Worm (Caenorhabditis elegans) whole organism, young adult: ENCODE results near the gene end-1.

Source experiments
- D2030.7 ChIP-seq: fragments of 200-800 bp; sonication (Bioruptor generic); IDR thresholded peaks from 2 replicates; pipeline ENCODE4 v1.3.6; 2022; ENCODE audit warnings: missing genetic modification reagents, missing genetic modification characterization, missing compliant biosample characterization
- F49E8.2 ChIP-seq: sonication (generic microtip); optimal IDR thresholded peaks from 3 replicates; lab custom pipeline; 2017; ENCODE audit warnings: missing genetic modification characterization, mild to moderate bottlenecking, missing compliant biosample characterization, antibody characterized with exemption, moderate library complexity; ENCODE audit not compliant: insufficient read depth
- Y95B8A.8 ChIP-seq: fragments of 200-800 bp; sonication (Bioruptor generic); IDR thresholded peaks from 2 replicates; pipeline ENCODE4 v1.3.6; 2022; ENCODE audit warnings: missing genetic modification reagents, missing genetic modification characterization, missing compliant biosample characterization
- ama-1 ChIP-seq, 3 experiments: fragments of 150-350 bp in 1 of 3; sonication (generic microtip) in 2 of 3; optimal IDR thresholded peaks; 2 replicates each; lab custom pipeline; 2014 to 2018; ENCODE audit warnings: missing biosample characterization in 2 of 3, missing genetic modification characterization in 2 of 3, missing genetic modification reagents in 2 of 3
- ceh-91 ChIP-seq: fragments of 200-800 bp; sonication (Bioruptor generic); IDR thresholded peaks from 2 replicates; pipeline ENCODE4 v1.3.6; 2022; ENCODE audit warnings: missing genetic modification reagents, missing genetic modification characterization, missing compliant biosample characterization
- efl-1 ChIP-seq: fragments of 150-350 bp; optimal IDR thresholded peaks from 2 replicates; lab custom pipeline; 2014; ENCODE audit warnings: missing biosample characterization, missing genetic modification reagents, missing genetic modification characterization
- lin-54 ChIP-seq: fragments of 200-800 bp; sonication (Bioruptor generic); optimal IDR thresholded peaks from 2 replicates; lab custom pipeline; 2018; ENCODE audit warnings: mild to moderate bottlenecking, missing genetic modification characterization, missing compliant biosample characterization
- nfyb-1 ChIP-seq: fragments of 200-800 bp; sonication (Bioruptor generic); IDR thresholded peaks from 2 replicates; pipeline ENCODE4 v1.3.6; 2022; ENCODE audit warnings: missing genetic modification reagents, missing genetic modification characterization, missing compliant biosample characterization
- pbrm-1 ChIP-seq: fragments of 200-800 bp; sonication (Bioruptor generic); IDR thresholded peaks from 2 replicates; pipeline ENCODE4 v1.3.6; 2022; ENCODE audit warnings: missing genetic modification reagents, missing genetic modification characterization, missing compliant biosample characterization
- pha-4 ChIP-seq: fragments of 150-350 bp; sonication (generic microtip); optimal IDR thresholded peaks from 2 replicates; lab custom pipeline; 2014; ENCODE audit warnings: missing biosample characterization, missing genetic modification reagents, missing genetic modification characterization
- rcor-1 ChIP-seq: fragments of 200-800 bp; sonication (Bioruptor generic); IDR thresholded peaks from 2 replicates; pipeline ENCODE4 v1.3.6; 2022; ENCODE audit warnings: missing genetic modification reagents, missing genetic modification characterization, missing compliant biosample characterization
- unc-62 ChIP-seq: fragments of 150-350 bp; optimal IDR thresholded peaks from 2 replicates; lab custom pipeline; 2014; ENCODE audit warnings: missing biosample characterization, missing genetic modification reagents, missing genetic modification characterization

ce11 chrV:13946385-13947019, 38.4 kb upstream of the end-1 start, which contains the start of the genes srx-10 and clec-226:
- TF ChIP-seq ceh-91 (GFP tag; lab: Robert Waterston, UW) = no peak
- no peak for TF ChIP-seq pbrm-1
- no peak for TF ChIP-seq ama-1 (optimal IDR thresholded peaks at IDR 0.05; lab: Kevin White, UChicago)
- no peak for TF ChIP-seq ama-1 (GFP tag; optimal IDR thresholded peaks at IDR 0.05; lab: Kevin White, UChicago)
- TF ChIP-seq F49E8.2 = no peak
- TF ChIP-seq nfyb-1 = no peak
- no peak for TF ChIP-seq D2030.7
- TF ChIP-seq efl-1 = no peak
- TF ChIP-seq unc-62 (GFP tag; lab: Kevin White, UChicago) = no peak
- TF ChIP-seq Y95B8A.8 (GFP tag; lab: Robert Waterston, UW) = no peak
- TF ChIP-seq rcor-1 (GFP tag; lab: Robert Waterston, UW) = no peak
- TF ChIP-seq lin-54 (GFP tag; lab: Kevin White, UChicago) = no peak
- no peak for TF ChIP-seq pha-4 (tag; lab: Kevin White, UChicago)
